Worm (Caenorhabditis elegans): ENCODE data around the gene clec-204.
A peak's percentile ranks its signal among the peaks of the same experiment; 100 is the strongest.

Gene clec-204

ce11 chrV:1779136-1779535 is 22.2 kb downstream of the clec-204 start, which contains the start of gene F36H9.4:
F36H9.4 (minus strand) TSS chrV:1779236.
- TF ChIP-seq pbrm-1 (GFP tag; IDR thresholded peaks at IDR 0.05) (no peak), nhr-27 (tag; optimal IDR thresholded peaks at IDR 0.05) (no peak), athp-1 (tag; optimal IDR thresholded peaks at IDR 0.05) (no peak), fkh-3 (tag; optimal IDR thresholded peaks at IDR 0.05) (no peak)

- TF ChIP-seq nfyb-1 (GFP tag; IDR thresholded peaks at IDR 0.05): peak; percentile 58; the same call in 1 of the 2 replicates
- no peak for TF ChIP-seq Y53G8AR.9 (GFP tag; conservative IDR thresholded peaks at IDR 0.05)
- TF ChIP-seq attf-3 (GFP tag; conservative IDR thresholded peaks at IDR 0.05): no peak
- no peak for TF ChIP-seq unc-130 (GFP tag; optimal IDR thresholded peaks at IDR 0.05)
Measured at ce11 chrV:1779994-1780393, 23.0 kb downstream of the clec-204 start.

DNA sequence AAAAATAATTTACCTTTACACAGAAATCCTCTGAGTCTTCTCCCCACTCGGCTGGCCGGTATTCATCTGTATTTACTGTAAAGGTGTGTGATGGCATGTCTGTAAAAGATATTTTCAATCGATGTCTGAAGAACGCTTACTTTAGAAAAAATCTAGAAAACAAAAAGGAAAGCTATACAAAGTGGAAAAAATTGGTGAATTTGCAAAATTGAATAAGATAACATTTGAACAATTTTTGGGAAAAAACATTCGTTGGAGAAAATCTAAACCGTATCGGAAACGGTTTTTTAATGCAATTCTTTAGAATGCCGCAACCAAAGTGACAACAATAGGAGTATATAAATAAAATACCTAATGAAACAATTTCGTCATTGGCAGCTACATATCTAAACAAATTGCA is 25.0 kb downstream of the clec-204 start, which contains the start of gene F36H9.5:
F36H9.5 (minus strand) TSS at position 101 of the 400 bp plus-strand sequence.
- TF ChIP-seq tbx-9 (tag; optimal IDR thresholded peaks at IDR 0.05; ENCODE audit: borderline replicate concordance) (no peak), lin-40 (tag; optimal IDR thresholded peaks at IDR 0.05) (no peak), chd-7 (tag; optimal IDR thresholded peaks at IDR 0.05) (no peak), mel-28 (tag; optimal IDR thresholded peaks at IDR 0.05; ENCODE audit: borderline replicate concordance) (no peak), Y56A3A.18 (GFP tag; IDR thresholded peaks at IDR 0.05) (no peak), ceh-100 (GFP tag; IDR thresholded peaks at IDR 0.05) (no peak), let-526 (GFP tag; IDR thresholded peaks at IDR 0.05) (no peak), F57A8.1 (GFP tag; optimal IDR thresholded peaks at IDR 0.05) (no peak), repo-1 (tag; optimal IDR thresholded peaks at IDR 0.05) (no peak), akir-1 (GFP tag; optimal IDR thresholded peaks at IDR 0.05) (no peak), lsl-1 (GFP tag; optimal IDR thresholded peaks at IDR 0.05) (no peak), dpl-1 (GFP tag; optimal IDR thresholded peaks at IDR 0.05) (no peak), pha-4 (tag; optimal IDR thresholded peaks at IDR 0.05) (no peak), nhr-179 (tag; optimal IDR thresholded peaks at IDR 0.05) (no peak), ztf-26 (tag; optimal IDR thresholded peaks at IDR 0.05) (no peak)

ce11 chrV:1788157-1788556 is 31.2 kb downstream of the clec-204 start, which contains the start of gene F36H9.2:
F36H9.2 (plus strand) TSS chrV:1788457.
- TF ChIP-seq snpc-4 (GFP tag; optimal IDR thresholded peaks at IDR 0.05) (no peak), snpc-4 (tag; optimal IDR thresholded peaks at IDR 0.05) (no peak), lir-1 (GFP tag; conservative IDR thresholded peaks at IDR 0.05) (no peak), Y53G8AR.9 (GFP tag; conservative IDR thresholded peaks at IDR 0.05) (no peak), atf-7 (tag; optimal IDR thresholded peaks at IDR 0.05) (no peak), athp-1 (tag; optimal IDR thresholded peaks at IDR 0.05) (no peak), ceh-58 (GFP tag; IDR thresholded peaks at IDR 0.05) (no peak), nfyb-1 (GFP tag; IDR thresholded peaks at IDR 0.05) (no peak), fkh-3 (tag; optimal IDR thresholded peaks at IDR 0.05) (no peak), K11D2.4 (GFP tag; IDR thresholded peaks at IDR 0.05) (no peak), ama-1 (optimal IDR thresholded peaks at IDR 0.05) (no peak), ama-1 (GFP tag; optimal IDR thresholded peaks at IDR 0.05) (no peak), ceh-27 (GFP tag; optimal IDR thresholded peaks at IDR 0.05) (no peak), cebp-2 (GFP tag; IDR thresholded peaks at IDR 0.05) (no peak), ztf-22 (GFP tag; optimal IDR thresholded peaks at IDR 0.05) (no peak), B0035.1 (tag; optimal IDR thresholded peaks at IDR 0.05) (no peak), rec-8 (tag; optimal IDR thresholded peaks at IDR 0.05) (no peak), F52B5.7 (tag; optimal IDR thresholded peaks at IDR 0.05) (no peak), hmg-20 (GFP tag; IDR thresholded peaks at IDR 0.05) (no peak), mxl-1 (tag; optimal IDR thresholded peaks at IDR 0.05) (no peak)
